Fruit fly (Drosophila melanogaster) whole organism, embryonic: ENCODE measurements around the gene CG14153.
A peak's percentile ranks its signal among the peaks of the same experiment; 100 is the strongest.

Experiments
- Atf6 ChIP-seq: fragments of 200-800 bp; sonication (Bioruptor generic); IDR thresholded peaks from 2 replicates; pipeline ENCODE4 v1.3.6; 2022; ENCODE audit warnings: missing biosample characterization, missing genetic modification characterization
- CG10274 ChIP-seq: fragments of 200-800 bp; sonication (Bioruptor generic); optimal IDR thresholded peaks from 3 replicates; lab custom pipeline; 2017; ENCODE audit warnings: missing biosample characterization, mild to moderate bottlenecking, missing genetic modification characterization
- CG10321 ChIP-seq: fragments of 200-800 bp; sonication (Bioruptor generic); IDR thresholded peaks from 2 replicates; pipeline ENCODE4 v1.3.6; 2022; ENCODE audit warnings: missing biosample characterization, missing genetic modification characterization
- CG10366 ChIP-seq: fragments of 200-800 bp; sonication (Bioruptor generic); IDR thresholded peaks from 2 replicates; pipeline ENCODE4 v1.3.6; 2022; ENCODE audit warnings: missing biosample characterization, missing genetic modification characterization
- CG11723 ChIP-seq: fragments of 200-800 bp; sonication (Bioruptor generic); optimal IDR thresholded peaks from 2 replicates; lab custom pipeline; 2017; ENCODE audit warnings: missing biosample characterization, mild to moderate bottlenecking, missing genetic modification characterization
- CG12299 ChIP-seq: fragments of 200-800 bp; sonication (Bioruptor generic); optimal IDR thresholded peaks from 2 replicates; lab custom pipeline; 2018; ENCODE audit warnings: missing biosample characterization, mild to moderate bottlenecking, missing genetic modification characterization
- CG12769 ChIP-seq: fragments of 200-800 bp; sonication (Bioruptor generic); optimal IDR thresholded peaks from 2 replicates; lab custom pipeline; 2019; ENCODE audit warnings: missing biosample characterization, mild to moderate bottlenecking, missing genetic modification characterization, moderate library complexity
- CG14014 ChIP-seq: fragments of 200-800 bp; sonication (Bioruptor generic); IDR thresholded peaks from 2 replicates; pipeline ENCODE4 v1.3.6; 2022; ENCODE audit warnings: missing biosample characterization, missing genetic modification characterization
- CG16815 ChIP-seq: fragments of 200-800 bp; sonication (Bioruptor generic); optimal IDR thresholded peaks from 3 replicates; lab custom pipeline; 2017; ENCODE audit warnings: missing biosample characterization, mild to moderate bottlenecking, missing genetic modification characterization
- CG17568 ChIP-seq: fragments of 200-800 bp; sonication (Bioruptor generic); optimal IDR thresholded peaks from 2 replicates; lab custom pipeline; 2018; ENCODE audit warnings: missing biosample characterization, mild to moderate bottlenecking, missing genetic modification characterization, moderate library complexity
- CG18619 ChIP-seq: fragments of 200-800 bp; sonication (Bioruptor generic); optimal IDR thresholded peaks from 3 replicates; lab custom pipeline; 2017; ENCODE audit warnings: missing biosample characterization, mild to moderate bottlenecking, missing genetic modification characterization
- CG2120 ChIP-seq: fragments of 200-800 bp; sonication (Bioruptor generic); optimal IDR thresholded peaks from 3 replicates; lab custom pipeline; 2016; ENCODE audit warnings: missing biosample characterization, missing genetic modification characterization
- CG2129 ChIP-seq: fragments of 200-800 bp; sonication (Bioruptor generic); IDR thresholded peaks from 2 replicates; pipeline ENCODE4 v1.3.6; 2022; ENCODE audit warnings: missing biosample characterization, missing genetic modification characterization; ENCODE audit not compliant: partially characterized antibody
- CG2889 ChIP-seq: fragments of 200-800 bp; sonication (Bioruptor generic); IDR thresholded peaks from 3 replicates; pipeline ENCODE4 v1.3.6; 2022; ENCODE audit warnings: missing biosample characterization, missing genetic modification characterization
- CG3995 ChIP-seq: fragments of 200-800 bp; sonication (Bioruptor generic); optimal IDR thresholded peaks from 3 replicates; lab custom pipeline; 2016; ENCODE audit warnings: missing biosample characterization, missing genetic modification characterization
- CG4360 ChIP-seq: fragments of 200-800 bp; sonication (Bioruptor generic); IDR thresholded peaks from 2 replicates; pipeline ENCODE4 v1.3.6; 2022; ENCODE audit warnings: missing biosample characterization, missing genetic modification characterization
- CG4820 ChIP-seq: fragments of 200-800 bp; sonication (Bioruptor generic); optimal IDR thresholded peaks from 3 replicates; lab custom pipeline; 2016; ENCODE audit warnings: missing biosample characterization, missing genetic modification characterization
- CG5180 ChIP-seq: fragments of 200-800 bp; sonication (Bioruptor generic); optimal IDR thresholded peaks from 3 replicates; lab custom pipeline; 2017; ENCODE audit warnings: missing biosample characterization, missing genetic modification characterization, mild to moderate bottlenecking, moderate library complexity, missing genetic modification reagents
- CG6175 ChIP-seq: fragments of 200-800 bp; sonication (Bioruptor generic); IDR thresholded peaks from 3 replicates; pipeline ENCODE4 v1.3.6; 2022; ENCODE audit warnings: missing biosample characterization, missing genetic modification characterization
- CG7372 ChIP-seq: fragments of 200-800 bp; sonication (Bioruptor generic); IDR thresholded peaks from 2 replicates; pipeline ENCODE4 v1.3.6; 2022; ENCODE audit warnings: missing biosample characterization, missing genetic modification characterization
- CG9437 ChIP-seq: fragments of 200-800 bp; sonication (Bioruptor generic); optimal IDR thresholded peaks from 2 replicates; lab custom pipeline; 2018; ENCODE audit warnings: missing biosample characterization, mild to moderate bottlenecking, missing genetic modification characterization
- CG9876 ChIP-seq: fragments of 200-800 bp; sonication (Bioruptor generic); optimal IDR thresholded peaks from 2 replicates; lab custom pipeline; 2016; ENCODE audit warnings: missing biosample characterization, missing genetic modification characterization
- CTCF ChIP-seq: fragments of 200-800 bp; sonication (Bioruptor generic); optimal IDR thresholded peaks from 2 replicates; lab custom pipeline; 2017; ENCODE audit warnings: missing biosample characterization, mild to moderate bottlenecking, missing genetic modification characterization, moderate library complexity
- Deaf1 ChIP-seq: fragments of 200-800 bp; optimal IDR thresholded peaks from 3 replicates; lab custom pipeline; 2019; ENCODE audit warnings: missing biosample characterization, mild to moderate bottlenecking, missing genetic modification characterization, moderate library complexity
- Dref ChIP-seq: fragments of 200-800 bp; sonication (Bioruptor generic); IDR thresholded peaks from 2 replicates; pipeline ENCODE4 v1.3.6; 2022; ENCODE audit warnings: missing biosample characterization, missing genetic modification characterization
- E2f2 ChIP-seq: fragments of 200-800 bp; sonication (Bioruptor generic); IDR thresholded peaks from 2 replicates; pipeline ENCODE4 v1.3.6; 2022; ENCODE audit warnings: missing biosample characterization, missing genetic modification characterization
- Lhr ChIP-seq: fragments of 200-800 bp; sonication (Bioruptor generic); optimal IDR thresholded peaks from 3 replicates; lab custom pipeline; 2017; ENCODE audit warnings: mild to moderate bottlenecking, missing biosample characterization, missing genetic modification reagents, missing genetic modification characterization
- Neu2 ChIP-seq: fragments of 200-800 bp; sonication (Bioruptor generic); optimal IDR thresholded peaks from 3 replicates; lab custom pipeline; 2016; ENCODE audit warnings: missing biosample characterization, missing genetic modification characterization, borderline replicate concordance
- NfI ChIP-seq: fragments of 200-800 bp; sonication (Bioruptor generic); optimal IDR thresholded peaks from 3 replicates; lab custom pipeline; 2018; ENCODE audit warnings: missing biosample characterization, mild to moderate bottlenecking, missing genetic modification characterization, moderate library complexity
- Oli ChIP-seq: fragments of 200-800 bp; sonication (Bioruptor generic); optimal IDR thresholded peaks from 2 replicates; lab custom pipeline; 2018; ENCODE audit warnings: missing biosample characterization, mild to moderate bottlenecking, missing genetic modification characterization, moderate library complexity
- Stat92E ChIP-seq, 3 experiments: fragments of >200 bp in 2 of 3; fragments of 200-800 bp in 1 of 3; sonication (Bioruptor generic) in 1 of 3; optimal IDR thresholded peaks; 2 replicates each; lab custom pipeline; 2017 to 2019; ENCODE audit warnings: missing biosample characterization in 3 of 3, missing genetic modification characterization in 3 of 3, mild to moderate bottlenecking in 1 of 3, moderate library complexity in 1 of 3
- Taf1 ChIP-seq: fragments of 200-800 bp; sonication (Bioruptor generic); IDR thresholded peaks from 2 replicates; pipeline ENCODE4 v1.3.6; 2022; ENCODE audit warnings: missing biosample characterization, missing genetic modification characterization
- bbx ChIP-seq: fragments of 200-800 bp; sonication (Bioruptor generic); IDR thresholded peaks from 2 replicates; pipeline ENCODE4 v1.3.6; 2022; ENCODE audit warnings: missing biosample characterization, missing genetic modification characterization; ENCODE audit not compliant: partially characterized antibody
- cg ChIP-seq: fragments of 200-800 bp; sonication (Bioruptor generic); optimal IDR thresholded peaks from 3 replicates; lab custom pipeline; 2019; ENCODE audit warnings: missing biosample characterization, mild to moderate bottlenecking, missing genetic modification characterization, moderate library complexity
- chif ChIP-seq, 2 experiments: fragments of 200-800 bp; sonication (Bioruptor generic); optimal IDR thresholded peaks; 3 replicates each; lab custom pipeline; 2016; ENCODE audit warnings: missing biosample characterization in 2 of 2, missing genetic modification characterization in 2 of 2
- cwo ChIP-seq: fragments of 200-800 bp; sonication (Bioruptor generic); optimal IDR thresholded peaks from 3 replicates; lab custom pipeline; 2017; ENCODE audit warnings: missing biosample characterization, missing genetic modification characterization, mild to moderate bottlenecking, moderate library complexity, missing genetic modification reagents
- dmrt11E ChIP-seq: fragments of 200-800 bp; sonication (Bioruptor generic); optimal IDR thresholded peaks from 3 replicates; lab custom pipeline; 2018; ENCODE audit warnings: missing biosample characterization, mild to moderate bottlenecking, missing genetic modification characterization, moderate library complexity
- dpn ChIP-seq, 2 experiments: fragments of 200-800 bp; sonication (Bioruptor generic); optimal IDR thresholded peaks; 3 replicates each; lab custom pipeline; 2016; ENCODE audit warnings: missing biosample characterization in 2 of 2, missing genetic modification characterization in 2 of 2
- ewg ChIP-seq: fragments of 200-800 bp; sonication (Bioruptor generic); optimal IDR thresholded peaks from 3 replicates; lab custom pipeline; 2017; ENCODE audit warnings: mild to moderate bottlenecking, missing biosample characterization, missing genetic modification reagents, missing genetic modification characterization
- eyg ChIP-seq: fragments of 200-800 bp; sonication (Bioruptor generic); optimal IDR thresholded peaks from 3 replicates; lab custom pipeline; 2016; ENCODE audit warnings: missing biosample characterization, missing genetic modification characterization
- fd64A ChIP-seq: fragments of 200-800 bp; sonication (Bioruptor generic); optimal IDR thresholded peaks from 3 replicates; lab custom pipeline; 2018; ENCODE audit warnings: missing biosample characterization, mild to moderate bottlenecking, missing genetic modification characterization
- jumu ChIP-seq: fragments of 200-800 bp; sonication (Bioruptor generic); optimal IDR thresholded peaks from 3 replicates; lab custom pipeline; 2016; ENCODE audit warnings: missing biosample characterization, missing genetic modification characterization
- lmd ChIP-seq: fragments of 200-800 bp; sonication (Bioruptor generic); IDR thresholded peaks from 2 replicates; pipeline ENCODE4 v1.3.6; 2022; ENCODE audit warnings: missing biosample characterization, missing genetic modification characterization
- repo ChIP-seq: fragments of 200-800 bp; sonication (Bioruptor generic); optimal IDR thresholded peaks from 2 replicates; lab custom pipeline; 2016; ENCODE audit warnings: missing biosample characterization, missing genetic modification characterization
- ro ChIP-seq: fragments of 200-800 bp; sonication (Bioruptor generic); IDR thresholded peaks from 2 replicates; pipeline ENCODE4 v1.3.6; 2022; ENCODE audit warnings: missing biosample characterization, missing genetic modification characterization
- slou ChIP-seq: fragments of 200-800 bp; sonication (Bioruptor generic); optimal IDR thresholded peaks from 3 replicates; lab custom pipeline; 2016; ENCODE audit warnings: missing biosample characterization, missing genetic modification characterization
- tap ChIP-seq: fragments of 200-800 bp; optimal IDR thresholded peaks from 3 replicates; lab custom pipeline; 2019; ENCODE audit warnings: missing biosample characterization, mild to moderate bottlenecking, missing genetic modification characterization, moderate library complexity
- tgo ChIP-seq: fragments of 200-800 bp; sonication (Bioruptor generic); IDR thresholded peaks from 3 replicates; pipeline ENCODE4 v1.3.6; 2022; ENCODE audit warnings: missing biosample characterization, missing genetic modification characterization
- trem ChIP-seq: fragments of 200-800 bp; optimal IDR thresholded peaks from 3 replicates; lab custom pipeline; 2019; ENCODE audit warnings: missing biosample characterization, mild to moderate bottlenecking, missing genetic modification characterization, moderate library complexity
- vfl ChIP-seq: fragments of 200-800 bp; sonication (Bioruptor generic); optimal IDR thresholded peaks from 2 replicates; lab custom pipeline; 2016; ENCODE audit warnings: missing biosample characterization, missing genetic modification characterization

Gene CG14153

dm6 chr3L:10678545-10679067 is 35.3 kb downstream of the CG14153 start (continued):
- TF ChIP-seq CG3995 (GFP tag; lab: Kevin White, UChicago) (peak; percentile 56), CG10321 (GFP tag; lab: Robert Waterston, UW) (peak; percentile 71), vfl (peak; percentile 77), CG4820 (GFP tag; lab: Kevin White, UChicago) (peak; percentile 86), cwo (peak; percentile 94), Neu2 (GFP tag; lab: Kevin White, UChicago) (peak; percentile 40), Oli (tag; lab: Kevin White, UChicago) (peak; percentile 96), cg (GFP tag; lab: Kevin White, UChicago) (peak; percentile 90), Lhr (peak; percentile 80), CTCF (GFP tag; lab: Kevin White, UChicago) (peak; percentile 33), dmrt11E (tag; lab: Kevin White, UChicago) (peak; percentile 92), repo (peak; percentile 81), E2f2 (GFP tag; lab: Robert Waterston, UW) (peak; percentile 80; the same call in 1 of the 2 replicates), CG4360 (peak; percentile 72), CG10366 (GFP tag; lab: Robert Waterston, UW) (peak; percentile 90), CG6175 (GFP tag; lab: Robert Waterston, UW) (peak; percentile 79; the same call in 2 of the 3 replicates), Dref (GFP tag; lab: Robert Waterston, UW) (no peak), trem (tag; lab: Kevin White, UChicago) (peak; percentile 84), CG7372 (GFP tag; lab: Robert Waterston, UW) (peak; percentile 94), Stat92E (GFP tag; optimal IDR thresholded peaks at IDR 0.05; lab: Kevin White, UChicago) (peak in 1 of 3 experiments; percentile 86), CG2129 (GFP tag; lab: Robert Waterston, UW) (no peak), lmd (GFP tag; lab: Robert Waterston, UW) (peak; percentile 96), CG2120 (GFP tag; lab: Kevin White, UChicago) (peak; percentile 96), eyg (GFP tag; lab: Kevin White, UChicago) (peak; percentile 76), CG5180 (peak; percentile 90), CG2889 (GFP tag; lab: Robert Waterston, UW) (peak; percentile 74), NfI (peak; percentile 91), Atf6 (peak; percentile 96), tgo (peak; percentile 96), bbx (GFP tag; lab: Robert Waterston, UW) (peak; percentile 34; the same call in 1 of the 2 replicates), tap (tag; lab: Kevin White, UChicago) (peak; percentile 93), chif (GFP tag; optimal IDR thresholded peaks at IDR 0.05; lab: Kevin White, UChicago) (peak; percentile 84 to 91), CG16815 (GFP tag; lab: Kevin White, UChicago) (peak; percentile 92), slou (GFP tag; lab: Kevin White, UChicago) (peak; percentile 72), CG14014 (GFP tag; lab: Robert Waterston, UW) (peak; percentile 92), CG17568 (peak; percentile 88), Deaf1 (tag; lab: Kevin White, UChicago) (peak; percentile 81), CG11723 (GFP tag; lab: Kevin White, UChicago) (peak; percentile 92), CG12769 (tag; lab: Kevin White, UChicago) (peak; percentile 81), CG9876 (GFP tag; lab: Kevin White, UChicago) (peak; percentile 26), Taf1 (peak; percentile 74; the same call in 1 of the 2 replicates), CG12299 (tag; lab: Kevin White, UChicago) (peak; percentile 96), fd64A (GFP tag; lab: Kevin White, UChicago) (peak; percentile 82), ro (peak; percentile 93; the same call in 1 of the 2 replicates), CG10274 (GFP tag; lab: Kevin White, UChicago) (peak; percentile 84), ewg (GFP tag; lab: Kevin White, UChicago) (peak; percentile 85), CG18619 (GFP tag; lab: Kevin White, UChicago) (peak; percentile 94), jumu (GFP tag; lab: Kevin White, UChicago) (peak; percentile 90), CG9437 (GFP tag; lab: Kevin White, UChicago) (peak; percentile 93), dpn (GFP tag; optimal IDR thresholded peaks at IDR 0.05; lab: Kevin White, UChicago) (peak; percentile 88 to 90)
